Worm (Caenorhabditis elegans): ENCODE measurements around the gene ndx-9.

- TF ChIP-seq ama-1 (optimal IDR thresholded peaks at IDR 0.05) (no peak), nhr-84 (tag; optimal IDR thresholded peaks at IDR 0.05) (no peak), nhr-11 (tag; optimal IDR thresholded peaks at IDR 0.05) (no peak), fkh-8 (tag; optimal IDR thresholded peaks at IDR 0.05) (no peak), lin-13 (GFP tag; optimal IDR thresholded peaks at IDR 0.05) (no peak), mdl-1 (tag; optimal IDR thresholded peaks at IDR 0.05) (peak in 1 of 2 experiments; percentile 56), alr-1 (tag; optimal IDR thresholded peaks at IDR 0.05; ENCODE audit: borderline replicate concordance) (no peak), aha-1 (tag; optimal IDR thresholded peaks at IDR 0.05) (no peak), hlh-4 (tag; optimal IDR thresholded peaks at IDR 0.05) (no peak), mab-9 (GFP tag; IDR thresholded peaks at IDR 0.05) (no peak), lsy-2 (tag; optimal IDR thresholded peaks at IDR 0.05) (no peak), ztf-11 (tag; optimal IDR thresholded peaks at IDR 0.05) (no peak)
Observed at ce11 chrIV:11021512-11022268, 9.9 kb upstream of the ndx-9 start, which contains the start of gene mogs-1.

Data from whole organism, L1 larva.